Worm (Caenorhabditis elegans): Measurements from ENCODE around the gene W02C12.2.
A peak's percentile ranks its signal among the peaks of the same experiment; 100 is the strongest.

W02C12.2 gene

ce11 chrIV:4005166-4005565, 2.6 kb downstream of the W02C12.2 start:
- no peak for TF ChIP-seq ceh-20 (GFP tag; IDR thresholded peaks at IDR 0.05)
- no peak for TF ChIP-seq pha-4 (GFP tag; IDR thresholded peaks at IDR 0.05)
- no peak for TF ChIP-seq pha-4 (tag; optimal IDR thresholded peaks at IDR 0.05)
- TF ChIP-seq fkh-10 (GFP tag; optimal IDR thresholded peaks at IDR 0.05) = peak; percentile 60
- no peak for TF ChIP-seq daf-12 (tag; optimal IDR thresholded peaks at IDR 0.05)
- TF ChIP-seq nhr-102 (tag; optimal IDR thresholded peaks at IDR 0.05) = no peak

ce11 chrIV:4004221-4004620, 3.6 kb downstream of the W02C12.2 start:
- TF ChIP-seq zag-1 (tag; optimal IDR thresholded peaks at IDR 0.05) (no peak), set-16 (GFP tag; IDR thresholded peaks at IDR 0.05) (peak; percentile 65), tag-97 (GFP tag; IDR thresholded peaks at IDR 0.05) (no peak), madf-5 (GFP tag; IDR thresholded peaks at IDR 0.05) (no peak), arid-1 (GFP tag; conservative IDR thresholded peaks at IDR 0.05) (no peak), T26A8.4 (GFP tag; IDR thresholded peaks at IDR 0.05) (no peak), aha-1 (tag) (peak; percentile 48)

- TF ChIP-seq F49E8.2 (tag; optimal IDR thresholded peaks at IDR 0.05; ENCODE audit: borderline replicate concordance) (no peak), snpc-1.2 (GFP tag; IDR thresholded peaks at IDR 0.05) (no peak), set-16 (GFP tag; IDR thresholded peaks at IDR 0.05) (peak; percentile 51), duxl-1 (tag; optimal IDR thresholded peaks at IDR 0.05; ENCODE audit: poor library complexity) (no peak), hif-1 (tag; optimal IDR thresholded peaks at IDR 0.05) (no peak), skn-1 (tag; optimal IDR thresholded peaks at IDR 0.05) (no peak)
Measured at ce11 chrIV:3999662-4000061, 8.1 kb downstream of the W02C12.2 start.

ce11 chrIV:3998517-3998916, 9.3 kb downstream of the W02C12.2 start, which contains the start of gene F47C12.8:
F47C12.8 (minus strand) TSS chrIV:3998617.
- TF ChIP-seq mep-1 (tag; optimal IDR thresholded peaks at IDR 0.05) (no peak), nhr-25 (tag; optimal IDR thresholded peaks at IDR 0.05; ENCODE audit: borderline replicate concordance, insufficient read depth) (no peak), daf-19 (GFP tag; conservative IDR thresholded peaks at IDR 0.05) (no peak), lin-29 (GFP tag; IDR thresholded peaks at IDR 0.05) (no peak), F37D6.2 (tag; optimal IDR thresholded peaks at IDR 0.05) (no peak), sdz-12 (GFP tag; optimal IDR thresholded peaks at IDR 0.05) (no peak), pqm-1 (tag; optimal IDR thresholded peaks at IDR 0.05) (no peak), nhr-76 (tag; optimal IDR thresholded peaks at IDR 0.05) (no peak), dve-1 (tag; optimal IDR thresholded peaks at IDR 0.05; ENCODE audit: insufficient read depth) (no peak), lim-7 (GFP tag; IDR thresholded peaks at IDR 0.05) (no peak), mes-2 (tag; optimal IDR thresholded peaks at IDR 0.05; ENCODE audit: poor library complexity, severe bottlenecking) (no peak), dmd-8 (GFP tag; IDR thresholded peaks at IDR 0.05) (no peak), tag-97 (GFP tag; IDR thresholded peaks at IDR 0.05) (no peak)

ce11 chrIV:3995384-3995783, 12.4 kb downstream of the W02C12.2 start, which contains the start of gene F47C12.7:
F47C12.7 (minus strand) TSS chrIV:3995484.
- no peak for TF ChIP-seq D1046.2 (GFP tag; IDR thresholded peaks at IDR 0.05)
- TF ChIP-seq nhr-48 (tag; optimal IDR thresholded peaks at IDR 0.05) = no peak
- no peak for TF ChIP-seq T20F7.1 (GFP tag; optimal IDR thresholded peaks at IDR 0.05)
- TF ChIP-seq ces-1 (GFP tag; optimal IDR thresholded peaks at IDR 0.05) = no peak
- peak; percentile 28 for TF ChIP-seq aha-1 (tag)
- no peak for TF ChIP-seq mdt-29 (GFP tag; IDR thresholded peaks at IDR 0.05)
- no peak for TF ChIP-seq fos-1 (tag; optimal IDR thresholded peaks at IDR 0.05)
- TF ChIP-seq mep-1 (tag; optimal IDR thresholded peaks at IDR 0.05) = no peak
